In genomic region chr2L:1142730-1143281, dm6 we compare ENCODE assay signal across 7 fruit fly cellular contexts.
TF ChIP-seq lines count a peak whose summit lies in the region.

Gene MFS3, plus strand, starts transcription at chr2L:1143201.

- TF ChIP-seq CTCF in S2 (optimal IDR thresholded peaks at IDR 0.05; lab: Kevin White, UChicago): peak; percentile 66 to 68
- peak; percentile 82 for TF ChIP-seq CTCF in whole organism, embryonic (GFP tag; optimal IDR thresholded peaks at IDR 0.05; lab: Kevin White, UChicago)

TF ChIP-seq in whole organism, 6 proteins besides CTCF, POLR2A, EP300 and RAD21:
- TF ChIP-seq pan (optimal IDR thresholded peaks at IDR 0.05; lab: Kevin White, UChicago): no peak
- peak; percentile 18 for TF ChIP-seq Dll (optimal IDR thresholded peaks at IDR 0.05; lab: Kevin White, UChicago)

TF ChIP-seq in whole organism, adult, 20 proteins besides CTCF, POLR2A, EP300 and RAD21:
- peak; percentile 39 for TF ChIP-seq pad (GFP tag; optimal IDR thresholded peaks at IDR 0.05; lab: Kevin White, UChicago)
- TF ChIP-seq CG7045 (GFP tag; optimal IDR thresholded peaks at IDR 0.05; lab: Kevin White, UChicago): no peak
- no peak for TF ChIP-seq tj (GFP tag; optimal IDR thresholded peaks at IDR 0.05; lab: Kevin White, UChicago)
- TF ChIP-seq CG33017 (tag; optimal IDR thresholded peaks at IDR 0.05; lab: Kevin White, UChicago): no peak
TF ChIP-seq in whole organism, adult: peak in this region for 1.

TF ChIP-seq in whole organism, embryonic, 481 proteins besides CTCF, POLR2A, EP300 and RAD21 (continues in another document):
- TF ChIP-seq h (optimal IDR thresholded peaks at IDR 0.05; lab: Kevin White, UChicago) (no peak), Dip3 (GFP tag; optimal IDR thresholded peaks at IDR 0.05; lab: Kevin White, UChicago) (peak; percentile 0), tap (tag; optimal IDR thresholded peaks at IDR 0.05; lab: Kevin White, UChicago) (peak; percentile 11), nmo (GFP tag; optimal IDR thresholded peaks at IDR 0.05; lab: Kevin White, UChicago) (peak; percentile 7), cg (GFP tag; optimal IDR thresholded peaks at IDR 0.05; lab: Kevin White, UChicago) (peak; percentile 81), Hmr (GFP tag; optimal IDR thresholded peaks at IDR 0.05; lab: Kevin White, UChicago) (peak; percentile 74), CG12769 (tag; optimal IDR thresholded peaks at IDR 0.05; lab: Kevin White, UChicago) (peak; percentile 89), tll (GFP tag; optimal IDR thresholded peaks at IDR 0.05; lab: Kevin White, UChicago) (peak in 1 of 2 experiments; percentile 33), CG13894 (tag; optimal IDR thresholded peaks at IDR 0.05; lab: Kevin White, UChicago) (peak; percentile 81), hkb (optimal IDR thresholded peaks at IDR 0.05; lab: Kevin White, UChicago) (no peak), hkb (GFP tag; IDR thresholded peaks at IDR 0.05; lab: Robert Waterston, UW) (0 out of 2 replicates have a peak, but pooled peaks have one; percentile 10), CG13287 (GFP tag; IDR thresholded peaks at IDR 0.05; lab: Robert Waterston, UW; ENCODE audit: partially characterized antibody) (peak; percentile 43; the same call in 1 of the 2 replicates), amos (GFP tag; IDR thresholded peaks at IDR 0.05; lab: Robert Waterston, UW; ENCODE audit: partially characterized antibody) (0 out of 2 replicates have a peak, but pooled peaks have one; percentile 11), CG3163 (GFP tag; optimal IDR thresholded peaks at IDR 0.05; lab: Kevin White, UChicago) (peak; percentile 19), CG6683 (GFP tag; optimal IDR thresholded peaks at IDR 0.05; lab: Kevin White, UChicago) (peak; percentile 16), CG32532 (GFP tag; IDR thresholded peaks at IDR 0.05; lab: Robert Waterston, UW) (peak; percentile 13; the same call in 1 of the 2 replicates), Pdp1 (GFP tag; optimal IDR thresholded peaks at IDR 0.05; lab: Kevin White, UChicago) (peak in 1 of 2 experiments; percentile 28), TFAM (GFP tag; optimal IDR thresholded peaks at IDR 0.05; lab: Kevin White, UChicago) (no peak), HmgZ (tag; optimal IDR thresholded peaks at IDR 0.05; lab: Kevin White, UChicago) (peak; percentile 4)

TF ChIP-seq in whole organism, prepupa, 60 proteins besides CTCF, POLR2A, EP300 and RAD21 (continues in another document):
- TF ChIP-seq CG15336 (GFP tag; IDR thresholded peaks at IDR 0.05; lab: Robert Waterston, UW): 0 out of 2 replicates have a peak, but pooled peaks have one; percentile 17
- TF ChIP-seq fkh (GFP tag; optimal IDR thresholded peaks at IDR 0.05; lab: Kevin White, UChicago): no peak
- TF ChIP-seq CG11294 (GFP tag; IDR thresholded peaks at IDR 0.05; lab: Robert Waterston, UW): no peak
- TF ChIP-seq Smox (GFP tag; optimal IDR thresholded peaks at IDR 0.05; lab: Kevin White, UChicago): no peak
- no peak for TF ChIP-seq CG10631 (GFP tag; optimal IDR thresholded peaks at IDR 0.05; lab: Kevin White, UChicago)
- no peak for TF ChIP-seq Ets96B (tag; optimal IDR thresholded peaks at IDR 0.05; lab: Kevin White, UChicago)
- TF ChIP-seq CG6163 (GFP tag; IDR thresholded peaks at IDR 0.05; lab: Robert Waterston, UW): peak; percentile 23; the same call in 1 of the 3 replicates
- peak; percentile 34 for TF ChIP-seq fd85E (GFP tag; optimal IDR thresholded peaks at IDR 0.05; lab: Kevin White, UChicago)
- no peak for TF ChIP-seq CG8632 (GFP tag; optimal IDR thresholded peaks at IDR 0.05; lab: Kevin White, UChicago)
- TF ChIP-seq Ets21C (GFP tag; optimal IDR thresholded peaks at IDR 0.05; lab: Kevin White, UChicago): no peak
- no peak for TF ChIP-seq CG1621 (tag; optimal IDR thresholded peaks at IDR 0.05; lab: Kevin White, UChicago)
- TF ChIP-seq Hr38 (GFP tag; optimal IDR thresholded peaks at IDR 0.05; lab: Kevin White, UChicago): no peak
- peak; percentile 89 for TF ChIP-seq CG6276 (GFP tag; optimal IDR thresholded peaks at IDR 0.05; lab: Kevin White, UChicago)
- no peak for TF ChIP-seq CG8119 (GFP tag; IDR thresholded peaks at IDR 0.05; lab: Robert Waterston, UW)
- no peak for TF ChIP-seq CG11902 (GFP tag; optimal IDR thresholded peaks at IDR 0.05; lab: Kevin White, UChicago)
- TF ChIP-seq esn (GFP tag; optimal IDR thresholded peaks at IDR 0.05; lab: Kevin White, UChicago): peak; percentile 39
- TF ChIP-seq Gug (GFP tag; IDR thresholded peaks at IDR 0.05; lab: Robert Waterston, UW): no peak
- no peak for TF ChIP-seq pdm3 (GFP tag; optimal IDR thresholded peaks at IDR 0.05; lab: Kevin White, UChicago)
- peak; percentile 68 for TF ChIP-seq svp (GFP tag; lab: Kevin White, UChicago)
- TF ChIP-seq achi (GFP tag; optimal IDR thresholded peaks at IDR 0.05; lab: Kevin White, UChicago): no peak
- no peak for TF ChIP-seq CG6792 (GFP tag; optimal IDR thresholded peaks at IDR 0.05; lab: Kevin White, UChicago)
- TF ChIP-seq CG32006 (GFP tag; optimal IDR thresholded peaks at IDR 0.05; lab: Kevin White, UChicago): no peak
- TF ChIP-seq Sox102F (GFP tag; optimal IDR thresholded peaks at IDR 0.05; lab: Kevin White, UChicago): no peak

TF ChIP-seq in whole organism, pupa, 21 proteins besides CTCF, POLR2A, EP300 and RAD21:
- TF ChIP-seq CG8301 (tag; optimal IDR thresholded peaks at IDR 0.05; lab: Kevin White, UChicago): no peak
- TF ChIP-seq CG13204 (GFP tag; optimal IDR thresholded peaks at IDR 0.05; lab: Kevin White, UChicago): no peak
- no peak for TF ChIP-seq CG9948 (tag; optimal IDR thresholded peaks at IDR 0.05; lab: Kevin White, UChicago)
- no peak for TF ChIP-seq CG15710 (tag; optimal IDR thresholded peaks at IDR 0.05; lab: Kevin White, UChicago)
- TF ChIP-seq CG10348 (GFP tag; IDR thresholded peaks at IDR 0.05; lab: Robert Waterston, UW): no peak
- no peak for TF ChIP-seq EcR (GFP tag; optimal IDR thresholded peaks at IDR 0.05; lab: Kevin White, UChicago)
- peak; percentile 64; the same call in 1 of the 3 replicates for TF ChIP-seq CG4496 (GFP tag; IDR thresholded peaks at IDR 0.05; lab: Robert Waterston, UW)
- TF ChIP-seq Pif1B (GFP tag; optimal IDR thresholded peaks at IDR 0.05; lab: Kevin White, UChicago): no peak
- no peak for TF ChIP-seq CG8159 (tag; optimal IDR thresholded peaks at IDR 0.05; lab: Kevin White, UChicago)
- TF ChIP-seq rn (GFP tag; IDR thresholded peaks at IDR 0.05; lab: Robert Waterston, UW): no peak
- no peak for TF ChIP-seq CG14655 (GFP tag; optimal IDR thresholded peaks at IDR 0.05; lab: Kevin White, UChicago)
- no peak for TF ChIP-seq Ets98B (GFP tag; IDR thresholded peaks at IDR 0.05; lab: Robert Waterston, UW)
- peak; percentile 5 for TF ChIP-seq gl (tag; optimal IDR thresholded peaks at IDR 0.05; lab: Kevin White, UChicago)
- TF ChIP-seq Pif1A (GFP tag; optimal IDR thresholded peaks at IDR 0.05; lab: Kevin White, UChicago): peak; percentile 20
- TF ChIP-seq CG12605 (GFP tag; IDR thresholded peaks at IDR 0.05; lab: Robert Waterston, UW): no peak
- TF ChIP-seq Snoo (tag; optimal IDR thresholded peaks at IDR 0.05; lab: Kevin White, UChicago): no peak
- no peak for TF ChIP-seq D1 (tag; optimal IDR thresholded peaks at IDR 0.05; lab: Kevin White, UChicago)
- TF ChIP-seq CG32121 (GFP tag; IDR thresholded peaks at IDR 0.05; lab: Robert Waterston, UW): no peak
TF ChIP-seq in whole organism, pupa: peak in this region for 3.

TF ChIP-seq in whole organism, wandering third instar larva, 38 proteins besides CTCF, POLR2A, EP300 and RAD21 (continues in another document):
- TF ChIP-seq brk (GFP tag; optimal IDR thresholded peaks at IDR 0.05; lab: Kevin White, UChicago) (peak; percentile 35), fru (GFP tag; optimal IDR thresholded peaks at IDR 0.05; lab: Kevin White, UChicago) (peak; percentile 29), dsf (GFP tag; optimal IDR thresholded peaks at IDR 0.05; lab: Kevin White, UChicago; ENCODE audit: borderline replicate concordance) (no peak), Dif (GFP tag; optimal IDR thresholded peaks at IDR 0.05; lab: Kevin White, UChicago; ENCODE audit: partially characterized antibody) (peak; percentile 7), usp (GFP tag; optimal IDR thresholded peaks at IDR 0.05; lab: Kevin White, UChicago) (no peak), h (GFP tag; optimal IDR thresholded peaks at IDR 0.05; lab: Kevin White, UChicago) (peak; percentile 42), Hnf4 (GFP tag; optimal IDR thresholded peaks at IDR 0.05; lab: Kevin White, UChicago) (peak; percentile 35), Jra (GFP tag; optimal IDR thresholded peaks at IDR 0.05; lab: Kevin White, UChicago) (peak; percentile 15), jim (GFP tag; optimal IDR thresholded peaks at IDR 0.05; lab: Kevin White, UChicago) (peak; percentile 79), HLH106 (tag; optimal IDR thresholded peaks at IDR 0.05; lab: Kevin White, UChicago) (no peak), Abd-B (GFP tag; optimal IDR thresholded peaks at IDR 0.05; lab: Kevin White, UChicago) (no peak), Hr78 (GFP tag; optimal IDR thresholded peaks at IDR 0.05; lab: Kevin White, UChicago) (no peak), CG32264 (GFP tag; optimal IDR thresholded peaks at IDR 0.05; lab: Kevin White, UChicago) (no peak), psq (GFP tag; optimal IDR thresholded peaks at IDR 0.05; lab: Kevin White, UChicago) (peak; percentile 22), CrebA (GFP tag; optimal IDR thresholded peaks at IDR 0.05; lab: Kevin White, UChicago; ENCODE audit: borderline replicate concordance) (no peak), rgr (GFP tag; optimal IDR thresholded peaks at IDR 0.05; lab: Kevin White, UChicago) (peak; percentile 20), Vsx2 (GFP tag; optimal IDR thresholded peaks at IDR 0.05; lab: Kevin White, UChicago; ENCODE audit: partially characterized antibody) (peak; percentile 70), N (GFP tag; optimal IDR thresholded peaks at IDR 0.05; lab: Kevin White, UChicago) (no peak), sv (GFP tag; optimal IDR thresholded peaks at IDR 0.05; lab: Kevin White, UChicago) (no peak), foxo (GFP tag; optimal IDR thresholded peaks at IDR 0.05; lab: Kevin White, UChicago) (peak in 1 of 2 experiments; percentile 36), dl (GFP tag; optimal IDR thresholded peaks at IDR 0.05; lab: Kevin White, UChicago; ENCODE audit: insufficient read depth in 1 of 2, partially characterized antibody in 2 of 2) (no peak), Rel (GFP tag; optimal IDR thresholded peaks at IDR 0.05; lab: Kevin White, UChicago) (peak; percentile 44), Rel (tag; optimal IDR thresholded peaks at IDR 0.05; lab: Kevin White, UChicago) (peak; percentile 32), lola (GFP tag; optimal IDR thresholded peaks at IDR 0.05; lab: Kevin White, UChicago) (no peak), CG9705 (GFP tag; optimal IDR thresholded peaks at IDR 0.05; lab: Kevin White, UChicago) (peak; percentile 27), Myc (optimal IDR thresholded peaks at IDR 0.05; lab: Kevin White, UChicago) (peak; percentile 40), dmrt93B (GFP tag; optimal IDR thresholded peaks at IDR 0.05; lab: Kevin White, UChicago) (no peak), Dfd (GFP tag; optimal IDR thresholded peaks at IDR 0.05; lab: Kevin White, UChicago) (no peak), tai (GFP tag; optimal IDR thresholded peaks at IDR 0.05; lab: Kevin White, UChicago) (no peak), Hr83 (GFP tag; optimal IDR thresholded peaks at IDR 0.05; lab: Kevin White, UChicago; ENCODE audit: poor library complexity, severe bottlenecking) (no peak)
